Fruit fly (Drosophila melanogaster) whole organism, adult: Measurements from ENCODE around the gene Acbp1.

Experiments used
- CG11617 ChIP-seq: fragments of 200-800 bp; sonication (Bioruptor generic); optimal IDR thresholded peaks from 2 replicates; lab custom pipeline; 2017; ENCODE audit warnings: mild to moderate bottlenecking, missing biosample characterization, missing genetic modification reagents, missing genetic modification characterization
- CG12768 ChIP-seq: fragments of 200-800 bp; sonication (Bioruptor generic); optimal IDR thresholded peaks from 2 replicates; lab custom pipeline; 2017; ENCODE audit warnings: missing biosample characterization, missing genetic modification characterization, mild to moderate bottlenecking, moderate library complexity, missing genetic modification reagents
- CG14711 ChIP-seq: fragments of 200-800 bp; sonication (Bioruptor generic); optimal IDR thresholded peaks from 2 replicates; lab custom pipeline; 2018; ENCODE audit warnings: missing biosample characterization, mild to moderate bottlenecking, missing genetic modification characterization, moderate library complexity
- CG1620 ChIP-seq: fragments of 200-800 bp; sonication (Bioruptor generic); optimal IDR thresholded peaks from 2 replicates; lab custom pipeline; 2016; ENCODE audit warnings: missing biosample characterization, missing genetic modification characterization
- CG33017 ChIP-seq: fragments of 200-800 bp; sonication (Bioruptor generic); optimal IDR thresholded peaks from 2 replicates; lab custom pipeline; 2018; ENCODE audit warnings: missing biosample characterization, mild to moderate bottlenecking, missing genetic modification characterization, moderate library complexity
- CG5204 ChIP-seq: fragments of 200-800 bp; sonication (Bioruptor generic); optimal IDR thresholded peaks from 2 replicates; lab custom pipeline; 2016; ENCODE audit warnings: missing biosample characterization, missing genetic modification characterization
- CG7045 ChIP-seq: fragments of 200-800 bp; sonication (Bioruptor generic); optimal IDR thresholded peaks from 2 replicates; lab custom pipeline; 2017; ENCODE audit warnings: missing biosample characterization, mild to moderate bottlenecking, missing genetic modification characterization
- CG7101 ChIP-seq: fragments of 200-800 bp; sonication (Bioruptor generic); optimal IDR thresholded peaks from 2 replicates; lab custom pipeline; 2018; ENCODE audit warnings: missing biosample characterization, mild to moderate bottlenecking, missing genetic modification characterization, moderate library complexity
- Clk ChIP-seq: fragments of 200-800 bp; sonication (Bioruptor generic); optimal IDR thresholded peaks from 2 replicates; lab custom pipeline; 2017; ENCODE audit warnings: missing biosample characterization, missing genetic modification characterization
- Crg-1 ChIP-seq: fragments of 200-800 bp; sonication (Bioruptor generic); optimal IDR thresholded peaks from 2 replicates; lab custom pipeline; 2016; ENCODE audit warnings: missing biosample characterization, missing genetic modification characterization
- Hr96 ChIP-seq: fragments of 200-800 bp; sonication (Bioruptor generic); optimal IDR thresholded peaks from 2 replicates; lab custom pipeline; 2016; ENCODE audit warnings: missing biosample characterization, missing genetic modification characterization
- Mnt ChIP-seq: fragments of 200-800 bp; sonication (Bioruptor generic); optimal IDR thresholded peaks from 2 replicates; lab custom pipeline; 2016; ENCODE audit warnings: missing biosample characterization, mild to moderate bottlenecking, missing genetic modification characterization
- bab1 ChIP-seq: fragments of 200-800 bp; sonication (Bioruptor generic); optimal IDR thresholded peaks from 3 replicates; lab custom pipeline; 2019; ENCODE audit warnings: missing biosample characterization, mild to moderate bottlenecking, missing genetic modification characterization, moderate library complexity
- cic ChIP-seq: fragments of 200-800 bp; sonication (Bioruptor generic); optimal IDR thresholded peaks from 2 replicates; lab custom pipeline; 2017; ENCODE audit warnings: missing biosample characterization, mild to moderate bottlenecking, missing genetic modification characterization, moderate library complexity
- cnc ChIP-seq, 2 experiments: fragments of >200 bp; optimal IDR thresholded peaks; 2 replicates each; lab custom pipeline; 2017
- kay ChIP-seq: fragments of 200-800 bp; sonication (Bioruptor generic); peaks from one replicate; lab custom pipeline; 2016; ENCODE audit warnings: missing biosample characterization, missing genetic modification characterization, borderline replicate concordance
- ovo ChIP-seq: fragments of 200-800 bp; sonication (Bioruptor generic); optimal IDR thresholded peaks from 2 replicates; lab custom pipeline; 2016; ENCODE audit warnings: missing biosample characterization, missing genetic modification characterization
- pad ChIP-seq: fragments of 200-800 bp; sonication (Bioruptor generic); optimal IDR thresholded peaks from 3 replicates; lab custom pipeline; 2017; ENCODE audit warnings: missing biosample characterization, missing genetic modification characterization, mild to moderate bottlenecking, moderate library complexity, missing genetic modification reagents
- tj ChIP-seq: fragments of 200-800 bp; sonication (Bioruptor generic); optimal IDR thresholded peaks from 3 replicates; lab custom pipeline; 2017; ENCODE audit warnings: missing biosample characterization, mild to moderate bottlenecking, missing genetic modification characterization, moderate library complexity
- toe ChIP-seq: fragments of 200-800 bp; sonication (Bioruptor generic); optimal IDR thresholded peaks from 2 replicates; lab custom pipeline; 2016; ENCODE audit warnings: missing biosample characterization, missing genetic modification characterization

The Acbp1 gene

dm6 chr2L:8185008-8185407 is 22.8 kb upstream of the Acbp1 start:
- TF ChIP-seq Crg-1 (GFP tag; lab: Kevin White, UChicago) (no peak), CG7101 (tag; lab: Kevin White, UChicago) (no peak), Hr96 (GFP tag; lab: Kevin White, UChicago) (no peak), CG33017 (tag; lab: Kevin White, UChicago) (no peak), pad (GFP tag; lab: Kevin White, UChicago) (no peak), CG12768 (GFP tag; lab: Kevin White, UChicago) (no peak), Clk (GFP tag; lab: Kevin White, UChicago) (no peak), CG1620 (GFP tag; lab: Kevin White, UChicago) (no peak), ovo (no peak), tj (GFP tag; lab: Kevin White, UChicago) (no peak), kay (no peak), Mnt (no peak), CG5204 (GFP tag; lab: Kevin White, UChicago) (no peak), toe (GFP tag; lab: Kevin White, UChicago) (no peak), cic (GFP tag; lab: Kevin White, UChicago) (no peak)

dm6 chr2L:8171544-8171943 is 9.3 kb upstream of the Acbp1 start:
- no peak for TF ChIP-seq CG1620 (GFP tag; lab: Kevin White, UChicago)
- no peak for TF ChIP-seq CG5204 (GFP tag; lab: Kevin White, UChicago)
- TF ChIP-seq toe (GFP tag; lab: Kevin White, UChicago): no peak
- TF ChIP-seq CG12768 (GFP tag; lab: Kevin White, UChicago): peak; percentile 37
- TF ChIP-seq Clk (GFP tag; lab: Kevin White, UChicago): no peak
- peak; percentile 30 for TF ChIP-seq kay
- TF ChIP-seq CG14711 (tag; lab: Kevin White, UChicago): no peak
- peak; percentile 6 for TF ChIP-seq cic (GFP tag; lab: Kevin White, UChicago)

- TF ChIP-seq tj (GFP tag; lab: Kevin White, UChicago) (no peak), pad (GFP tag; lab: Kevin White, UChicago) (no peak), toe (GFP tag; lab: Kevin White, UChicago) (no peak), Clk (GFP tag; lab: Kevin White, UChicago) (no peak), ovo (no peak), cnc (optimal IDR thresholded peaks at IDR 0.05; lab: Kevin White, UChicago) (no peak), kay (no peak), CG1620 (GFP tag; lab: Kevin White, UChicago) (no peak), bab1 (GFP tag; lab: Kevin White, UChicago) (no peak), CG14711 (tag; lab: Kevin White, UChicago) (no peak), CG33017 (tag; lab: Kevin White, UChicago) (no peak)
Measured at dm6 chr2L:8170600-8171182, 8.4 kb upstream of the Acbp1 start.

- TF ChIP-seq cnc (optimal IDR thresholded peaks at IDR 0.05; lab: Kevin White, UChicago) (no peak), Mnt (no peak), toe (GFP tag; lab: Kevin White, UChicago) (no peak)
Measured at dm6 chr2L:8168075-8168474, 5.8 kb upstream of the Acbp1 start.

dm6 chr2L:8165800-8166576 is 3.7 kb upstream of the Acbp1 start:
- peak; percentile 19 for TF ChIP-seq kay
- TF ChIP-seq tj (GFP tag; lab: Kevin White, UChicago): no peak

dm6 chr2L:8164219-8164618 is 2.0 kb upstream of the Acbp1 start:
- TF ChIP-seq kay (peak; percentile 24), CG33017 (tag; lab: Kevin White, UChicago) (no peak)

dm6 chr2L:8163588-8164166 is 1.4 kb upstream of the Acbp1 start:
- peak; percentile 33 for TF ChIP-seq bab1 (GFP tag; lab: Kevin White, UChicago)
- peak; percentile 25 for TF ChIP-seq pad (GFP tag; lab: Kevin White, UChicago)
- TF ChIP-seq Clk (GFP tag; lab: Kevin White, UChicago): no peak
- peak; percentile 78 for TF ChIP-seq CG12768 (GFP tag; lab: Kevin White, UChicago)
- no peak for TF ChIP-seq ovo
- peak; percentile 88 for TF ChIP-seq cic (GFP tag; lab: Kevin White, UChicago)
- TF ChIP-seq tj (GFP tag; lab: Kevin White, UChicago): peak; percentile 58
- TF ChIP-seq Hr96 (GFP tag; lab: Kevin White, UChicago): peak; percentile 34
- peak; percentile 61 for TF ChIP-seq CG33017 (tag; lab: Kevin White, UChicago)
- peak; percentile 38 for TF ChIP-seq CG7101 (tag; lab: Kevin White, UChicago)
- peak; percentile 43 for TF ChIP-seq toe (GFP tag; lab: Kevin White, UChicago)
- TF ChIP-seq CG7045 (GFP tag; lab: Kevin White, UChicago): peak; percentile 70
- no peak for TF ChIP-seq kay
- peak; percentile 43 for TF ChIP-seq Crg-1 (GFP tag; lab: Kevin White, UChicago)
- TF ChIP-seq CG1620 (GFP tag; lab: Kevin White, UChicago): no peak
- TF ChIP-seq Mnt: peak; percentile 40
- peak; percentile 51 for TF ChIP-seq CG11617
- no peak for TF ChIP-seq CG14711 (tag; lab: Kevin White, UChicago)
- TF ChIP-seq CG5204 (GFP tag; lab: Kevin White, UChicago): peak; percentile 33
